Worm (Caenorhabditis elegans) whole organism, late embryonic: Measurements from ENCODE around the gene F41F3.1.

Experiments used
- ama-1 ChIP-seq: fragments of 150-350 bp; optimal IDR thresholded peaks from 2 replicates; lab custom pipeline; 2014
- ceh-2 ChIP-seq: sonication (generic microtip); optimal IDR thresholded peaks from 2 replicates; lab custom pipeline; 2016; ENCODE audit warnings: missing genotype, missing genetic modification characterization, missing compliant biosample characterization
- che-1 ChIP-seq: sonication (generic microtip); optimal IDR thresholded peaks from 2 replicates; lab custom pipeline; 2016; ENCODE audit warnings: mild to moderate bottlenecking, missing genetic modification characterization, missing compliant biosample characterization
- elt-2 ChIP-seq: sonication (generic microtip); optimal IDR thresholded peaks from 2 replicates; lab custom pipeline; 2016; ENCODE audit warnings: missing genetic modification reagents, missing genetic modification characterization, missing compliant biosample characterization
- fax-1 ChIP-seq: sonication (generic microtip); optimal IDR thresholded peaks from 2 replicates; lab custom pipeline; 2016; ENCODE audit warnings: missing genotype, missing genetic modification characterization, missing compliant biosample characterization
- fkh-10 ChIP-seq: fragments of 150-350 bp; optimal IDR thresholded peaks from 2 replicates; lab custom pipeline; 2014; ENCODE audit warnings: missing biosample characterization, missing genetic modification reagents, missing genetic modification characterization
- nhr-11 ChIP-seq: fragments of 150-350 bp; optimal IDR thresholded peaks from 2 replicates; lab custom pipeline; 2014; ENCODE audit warnings: missing biosample characterization, missing genetic modification characterization
- pag-3 ChIP-seq: sonication (generic microtip); optimal IDR thresholded peaks from 2 replicates; lab custom pipeline; 2016; ENCODE audit warnings: missing compliant biosample characterization, missing genetic modification characterization, borderline replicate concordance
- pat-9 ChIP-seq: fragments of 200-800 bp; sonication (Bioruptor generic); optimal IDR thresholded peaks from 2 replicates; lab custom pipeline; 2018; ENCODE audit warnings: mild to moderate bottlenecking, missing genetic modification characterization, moderate library complexity, missing compliant biosample characterization
- pax-1 ChIP-seq: fragments of 150-350 bp; optimal IDR thresholded peaks from 2 replicates; lab custom pipeline; 2014; ENCODE audit warnings: missing biosample characterization, missing genetic modification characterization
- pha-4 ChIP-seq: fragments of 150-350 bp; optimal IDR thresholded peaks from 2 replicates; lab custom pipeline; 2018; ENCODE audit warnings: missing biosample characterization, missing genetic modification reagents, missing genetic modification characterization
- pqm-1 ChIP-seq: sonication (generic microtip); optimal IDR thresholded peaks from 2 replicates; lab custom pipeline; 2016; ENCODE audit warnings: missing genetic modification characterization, missing compliant biosample characterization
- unc-3 ChIP-seq, 2 experiments: fragments of 200-800 bp in 1 of 2; sonication (Bioruptor generic) in 1 of 2; sonication (generic microtip) in 1 of 2; conservative IDR thresholded peaks in 1 of 2; optimal IDR thresholded peaks in 1 of 2; 2 replicates each; pipeline versions ENCODE4 v1.3.6 to Lab custom; 2016 to 2022; ENCODE audit warnings: missing compliant biosample characterization in 2 of 2, missing genetic modification characterization in 2 of 2, missing genetic modification reagents in 1 of 2

DNA sequence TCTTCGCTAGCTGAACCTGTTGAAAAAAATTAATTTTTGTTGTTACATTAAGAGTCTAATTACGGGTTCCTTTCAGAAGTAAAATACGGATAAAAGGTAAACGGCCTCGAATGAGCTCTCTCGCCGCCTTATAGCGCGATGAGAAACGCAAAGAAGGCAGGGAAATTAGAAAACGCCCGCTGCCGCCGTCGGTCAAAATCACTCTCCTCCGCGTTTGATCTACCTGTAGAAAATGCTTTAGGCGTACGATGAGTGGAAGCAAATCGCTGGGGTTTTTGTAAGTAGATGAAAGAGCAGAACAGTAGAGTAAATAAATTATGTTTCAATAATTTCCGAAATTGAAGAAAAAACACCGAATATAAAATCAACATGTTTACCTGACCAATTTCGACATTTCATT lies 17.2 kb upstream of the F41F3.1 start:
- no peak for TF ChIP-seq elt-2
- no peak for TF ChIP-seq ceh-2
- TF ChIP-seq fkh-10: no peak
- TF ChIP-seq pax-1 (tag; lab: Kevin White, UChicago): no peak
- TF ChIP-seq pha-4 (tag; lab: Kevin White, UChicago): no peak
- no peak for TF ChIP-seq unc-3 (GFP tag; conservative IDR thresholded peaks at IDR 0.05; lab: Robert Waterston, UW)
- TF ChIP-seq unc-3 (tag; optimal IDR thresholded peaks at IDR 0.05; lab: Kevin White, UChicago): no peak
- TF ChIP-seq pag-3 (tag; lab: Kevin White, UChicago): no peak
- no peak for TF ChIP-seq pat-9 (tag; lab: Kevin White, UChicago)
- no peak for TF ChIP-seq fax-1 (tag; lab: Kevin White, UChicago)
- TF ChIP-seq ama-1 (lab: Kevin White, UChicago): no peak
- no peak for TF ChIP-seq pqm-1 (tag; lab: Kevin White, UChicago)
- TF ChIP-seq che-1: no peak
- TF ChIP-seq nhr-11 (tag; lab: Kevin White, UChicago): no peak
